Fruit fly (Drosophila melanogaster) whole organism, prepupa: ENCODE measurements around the gene CG18666.

Source experiments
- CG10669 ChIP-seq: fragments of 200-800 bp; sonication (Bioruptor generic); optimal IDR thresholded peaks from 3 replicates; lab custom pipeline; 2018; ENCODE audit warnings: missing biosample characterization, mild to moderate bottlenecking, missing genetic modification characterization, moderate library complexity
- CG15336 ChIP-seq: fragments of 200-800 bp; sonication (Bioruptor generic); IDR thresholded peaks from 2 replicates; pipeline ENCODE4 v1.3.6; 2022; ENCODE audit warnings: missing biosample characterization, missing genetic modification characterization
- CG1621 ChIP-seq: fragments of 200-800 bp; sonication (Bioruptor generic); optimal IDR thresholded peaks from 3 replicates; lab custom pipeline; 2018; ENCODE audit warnings: missing biosample characterization, mild to moderate bottlenecking, missing genetic modification characterization
- CG3032 ChIP-seq: fragments of 200-800 bp; optimal IDR thresholded peaks from 2 replicates; lab custom pipeline; 2019; ENCODE audit warnings: missing biosample characterization, mild to moderate bottlenecking, missing genetic modification characterization, moderate library complexity
- CG6276 ChIP-seq: fragments of 200-800 bp; sonication (Bioruptor generic); optimal IDR thresholded peaks from 2 replicates; lab custom pipeline; 2017; ENCODE audit warnings: missing biosample characterization, mild to moderate bottlenecking, missing genetic modification characterization
- CG6854 ChIP-seq: fragments of 200-800 bp; sonication (Bioruptor generic); optimal IDR thresholded peaks from 2 replicates; lab custom pipeline; 2017; ENCODE audit warnings: missing biosample characterization, mild to moderate bottlenecking, missing genetic modification characterization
- CG7368 ChIP-seq: fragments of 200-800 bp; sonication (Bioruptor generic); optimal IDR thresholded peaks from 3 replicates; lab custom pipeline; 2016; ENCODE audit warnings: missing biosample characterization, missing genetic modification characterization
- CG8319 ChIP-seq: fragments of 200-800 bp; sonication (Bioruptor generic); optimal IDR thresholded peaks from 3 replicates; lab custom pipeline; 2016; ENCODE audit warnings: missing biosample characterization, missing genetic modification characterization
- Hr39 ChIP-seq: fragments of 200-800 bp; sonication (Bioruptor generic); optimal IDR thresholded peaks from 2 replicates; lab custom pipeline; 2016; ENCODE audit warnings: missing biosample characterization, missing genetic modification characterization
- dsx ChIP-seq: fragments of 200-800 bp; optimal IDR thresholded peaks from 3 replicates; lab custom pipeline; 2019; ENCODE audit warnings: missing biosample characterization, mild to moderate bottlenecking, missing genetic modification characterization, moderate library complexity; ENCODE audit not compliant: poor library complexity, severe bottlenecking
- fd59A ChIP-seq: fragments of 200-800 bp; sonication (Bioruptor generic); optimal IDR thresholded peaks from 2 replicates; lab custom pipeline; 2017; ENCODE audit warnings: missing biosample characterization, mild to moderate bottlenecking, missing genetic modification characterization, missing genetic modification reagents
- pdm3 ChIP-seq: fragments of 200-800 bp; sonication (Bioruptor generic); optimal IDR thresholded peaks from 3 replicates; lab custom pipeline; 2016; ENCODE audit warnings: missing biosample characterization, missing genetic modification characterization

CG18666 gene

dm6 chr2L:11082025-11082424 lies 47.4 kb downstream of the CG18666 start:
- no peak for TF ChIP-seq pdm3 (GFP tag; lab: Kevin White, UChicago)
- no peak for TF ChIP-seq Hr39 (GFP tag; lab: Kevin White, UChicago)
- no peak for TF ChIP-seq CG6276 (GFP tag; lab: Kevin White, UChicago)
- TF ChIP-seq CG3032: no peak
- no peak for TF ChIP-seq CG7368
- no peak for TF ChIP-seq CG15336 (GFP tag; lab: Robert Waterston, UW)
- TF ChIP-seq CG8319 (GFP tag; lab: Kevin White, UChicago): no peak
- TF ChIP-seq dsx: no peak
- TF ChIP-seq fd59A (GFP tag; lab: Kevin White, UChicago): no peak
- TF ChIP-seq CG6854 (GFP tag; lab: Kevin White, UChicago): no peak
- TF ChIP-seq CG10669 (GFP tag; lab: Kevin White, UChicago): no peak
- no peak for TF ChIP-seq CG1621 (tag; lab: Kevin White, UChicago)
